Fruit fly (Drosophila melanogaster): Measurements from ENCODE around the gene CG15814.

The CG15814 gene

DNA sequence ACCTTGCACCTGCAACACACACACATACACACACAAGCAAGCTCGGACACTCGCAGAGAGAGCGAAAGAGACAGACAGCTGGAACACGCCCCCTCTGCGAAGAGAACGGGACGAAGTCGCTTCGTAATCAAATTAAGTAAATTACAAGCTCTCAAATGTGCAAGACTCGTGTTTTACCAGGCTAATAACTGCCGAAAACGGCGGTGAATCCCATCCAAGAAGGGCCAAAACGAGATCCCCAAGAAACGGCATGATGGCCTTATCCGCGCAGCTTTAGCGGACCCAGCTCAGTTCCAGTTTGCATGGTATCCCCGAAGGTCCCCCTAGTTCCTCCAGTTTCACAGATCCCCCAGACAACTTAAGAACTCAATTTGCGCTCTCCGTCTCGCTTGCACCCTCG lies 46.1 kb downstream of the CG15814 start:
- TF ChIP-seq pad (GFP tag; optimal IDR thresholded peaks at IDR 0.05) (no peak), bab1 (GFP tag; optimal IDR thresholded peaks at IDR 0.05) (no peak), CG7045 (GFP tag; optimal IDR thresholded peaks at IDR 0.05) (no peak), CG12768 (GFP tag; optimal IDR thresholded peaks at IDR 0.05) (no peak), CG1620 (GFP tag; optimal IDR thresholded peaks at IDR 0.05) (no peak), ovo (GFP tag; optimal IDR thresholded peaks at IDR 0.05) (no peak), CG7101 (tag; optimal IDR thresholded peaks at IDR 0.05) (no peak), kay (GFP tag; ENCODE audit: borderline replicate concordance) (no peak), Mnt (GFP tag; optimal IDR thresholded peaks at IDR 0.05) (no peak), Crg-1 (GFP tag; optimal IDR thresholded peaks at IDR 0.05) (no peak), Clk (GFP tag; optimal IDR thresholded peaks at IDR 0.05) (no peak)

DNA sequence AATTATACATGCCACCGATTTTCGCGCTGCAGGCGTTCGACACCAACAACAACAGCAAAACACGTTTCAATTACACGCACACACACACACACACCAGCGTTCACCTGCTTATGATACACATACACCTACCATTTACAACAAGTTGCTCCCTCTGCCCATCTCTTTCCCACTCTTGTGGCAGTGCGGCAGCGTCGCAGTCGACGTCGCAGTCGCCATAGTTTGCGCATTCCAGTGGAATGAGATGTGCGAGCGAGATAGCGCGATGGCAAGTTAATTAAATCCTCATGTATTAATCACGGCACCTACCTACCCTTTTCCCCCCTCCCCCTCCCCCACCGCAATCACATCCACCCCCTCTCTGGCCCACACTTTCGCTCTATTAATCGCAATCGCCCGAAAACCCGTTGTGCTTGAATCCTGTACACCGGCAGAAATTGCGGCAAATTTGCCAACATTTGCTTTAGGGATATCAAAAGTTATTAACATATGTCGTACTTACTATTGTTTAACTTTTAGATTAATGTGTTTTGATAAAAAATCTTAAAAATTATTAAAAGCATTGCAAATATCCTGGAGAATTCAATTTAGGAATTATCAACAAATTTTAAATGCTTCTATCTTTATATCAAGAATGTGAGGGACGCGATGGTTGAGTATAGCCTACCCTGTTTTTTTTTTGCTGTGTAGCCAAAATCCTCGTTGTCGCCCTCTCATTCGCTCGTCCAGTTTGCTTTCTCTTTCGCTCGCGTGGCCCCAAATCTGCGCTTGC lies 47.6 kb downstream of the CG15814 start:
- no peak for TF ChIP-seq Clk (GFP tag; optimal IDR thresholded peaks at IDR 0.05)
- TF ChIP-seq CG14711 (tag; optimal IDR thresholded peaks at IDR 0.05), result no peak
- TF ChIP-seq CG1620 (GFP tag; optimal IDR thresholded peaks at IDR 0.05), result no peak
- no peak for TF ChIP-seq bab1 (GFP tag; optimal IDR thresholded peaks at IDR 0.05)
- TF ChIP-seq toe (GFP tag; optimal IDR thresholded peaks at IDR 0.05), result no peak
- no peak for TF ChIP-seq Crg-1 (GFP tag; optimal IDR thresholded peaks at IDR 0.05)
- TF ChIP-seq cic (GFP tag; optimal IDR thresholded peaks at IDR 0.05), result no peak
- no peak for TF ChIP-seq cnc (optimal IDR thresholded peaks at IDR 0.05)
- TF ChIP-seq Hr96 (GFP tag; optimal IDR thresholded peaks at IDR 0.05), result no peak
- TF ChIP-seq CG11617 (GFP tag; optimal IDR thresholded peaks at IDR 0.05), result no peak
- no peak for TF ChIP-seq CG33017 (tag; optimal IDR thresholded peaks at IDR 0.05)
- no peak for TF ChIP-seq ovo (GFP tag; optimal IDR thresholded peaks at IDR 0.05)
- no peak for TF ChIP-seq tj (GFP tag; optimal IDR thresholded peaks at IDR 0.05)

DNA sequence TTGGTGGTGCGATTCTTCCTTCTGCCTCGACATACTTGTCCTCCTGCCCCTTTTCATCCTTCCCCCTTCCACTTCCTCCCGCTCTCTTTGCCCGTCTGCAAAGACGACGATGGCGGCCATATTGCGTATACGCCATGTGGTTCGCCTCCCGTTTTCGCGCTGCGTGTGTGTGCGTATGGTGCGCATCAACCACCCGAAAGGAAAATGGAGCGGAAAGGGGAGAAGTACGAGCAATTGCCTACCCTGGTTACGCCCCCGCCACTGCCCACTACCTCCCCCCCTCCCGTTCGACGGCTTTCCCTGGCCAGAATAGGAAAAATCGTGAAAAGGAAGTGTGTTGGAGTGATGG lies 50.4 kb downstream of the CG15814 start:
- TF ChIP-seq CG11617 (GFP tag; optimal IDR thresholded peaks at IDR 0.05) (no peak), Hr96 (GFP tag; optimal IDR thresholded peaks at IDR 0.05) (no peak), CG5204 (GFP tag; optimal IDR thresholded peaks at IDR 0.05) (no peak), kay (GFP tag; ENCODE audit: borderline replicate concordance) (no peak), CG1620 (GFP tag; optimal IDR thresholded peaks at IDR 0.05) (no peak), CG33017 (tag; optimal IDR thresholded peaks at IDR 0.05) (no peak), Clk (GFP tag; optimal IDR thresholded peaks at IDR 0.05) (no peak), bab1 (GFP tag; optimal IDR thresholded peaks at IDR 0.05) (no peak), CG7101 (tag; optimal IDR thresholded peaks at IDR 0.05) (no peak)

DNA sequence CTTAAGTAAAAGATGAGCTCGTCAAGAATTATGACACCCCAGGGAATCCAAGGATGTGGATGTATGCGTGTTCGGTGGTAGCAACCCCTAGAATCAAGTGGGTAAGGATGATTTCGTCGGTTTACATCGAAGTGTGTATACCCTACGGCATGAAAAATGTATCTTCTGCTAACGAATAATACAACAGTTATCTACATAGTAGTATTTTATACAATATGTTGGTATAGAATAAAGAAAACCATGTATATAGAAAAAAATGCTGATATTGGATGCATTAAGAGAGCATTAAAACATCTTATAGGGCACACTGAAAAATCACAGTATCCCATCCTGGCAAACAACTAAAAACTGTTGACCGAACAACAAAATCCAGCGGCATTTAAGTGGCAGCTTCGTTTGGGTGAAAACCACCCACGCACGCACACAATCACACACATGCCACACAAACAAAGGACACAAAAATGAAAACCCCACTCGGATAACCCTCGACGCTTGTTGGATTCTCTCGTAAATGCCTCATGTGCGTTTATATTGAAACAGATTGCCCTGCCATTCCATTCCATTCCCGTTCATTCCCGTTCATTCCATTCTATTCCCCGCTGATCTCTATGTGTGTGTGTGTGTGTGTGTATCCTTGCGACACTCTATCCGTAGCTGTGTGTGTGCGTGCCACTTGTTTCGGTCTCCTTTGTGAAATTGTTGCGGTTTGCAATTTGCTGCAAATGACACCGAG lies 50.9 kb downstream of the CG15814 start:
- TF ChIP-seq CG33017 (tag; optimal IDR thresholded peaks at IDR 0.05) (no peak), toe (GFP tag; optimal IDR thresholded peaks at IDR 0.05) (no peak), CG11617 (GFP tag; optimal IDR thresholded peaks at IDR 0.05) (no peak), CG7045 (GFP tag; optimal IDR thresholded peaks at IDR 0.05) (no peak), cnc (optimal IDR thresholded peaks at IDR 0.05) (no peak), CG12768 (GFP tag; optimal IDR thresholded peaks at IDR 0.05) (no peak), Crg-1 (GFP tag; optimal IDR thresholded peaks at IDR 0.05) (no peak)
